Fruit fly (Drosophila melanogaster): Measurements from ENCODE around the gene PIG-S.

PIG-S gene

DNA sequence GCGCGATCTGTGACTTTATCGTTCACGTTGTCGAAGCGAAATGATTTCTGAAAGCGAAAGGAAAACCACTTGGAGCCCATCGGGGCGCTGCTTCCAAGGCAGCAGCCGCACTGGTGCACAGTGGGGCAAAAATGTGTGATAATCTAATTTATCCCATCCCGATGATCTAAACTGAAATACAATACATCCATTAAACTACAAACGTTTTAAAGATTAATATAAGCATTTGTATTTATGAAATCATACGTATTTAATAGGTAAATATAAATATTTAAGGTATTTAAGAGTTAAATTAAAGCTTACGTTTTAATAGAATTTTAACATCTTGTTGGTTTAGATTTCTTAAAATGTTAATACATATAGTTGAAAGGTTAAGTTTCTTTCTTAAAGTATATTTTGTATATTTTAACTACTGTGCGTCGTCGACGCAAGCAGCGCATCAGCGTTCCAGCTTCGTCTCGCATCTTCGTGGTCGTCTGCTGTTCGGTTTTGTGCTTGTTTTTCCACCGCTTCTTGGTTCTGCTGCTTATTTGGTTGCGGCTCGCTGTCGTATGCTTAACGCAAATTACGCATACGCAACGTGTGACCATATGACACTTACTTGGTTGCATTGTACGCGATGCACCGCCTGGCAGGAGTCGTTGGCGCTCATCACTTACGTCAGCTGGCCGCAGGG is 11.6 kb downstream of the PIG-S start, which contains the start of gene CG13643:
Gene CG13643, minus strand, starts transcription at position 46 of the 676 bp plus-strand sequence.
- TF ChIP-seq CG1620 (GFP tag; optimal IDR thresholded peaks at IDR 0.05): no peak
- no peak for TF ChIP-seq cnc (optimal IDR thresholded peaks at IDR 0.05)
- no peak for TF ChIP-seq CG12768 (GFP tag; optimal IDR thresholded peaks at IDR 0.05)
- TF ChIP-seq CG14711 (tag; optimal IDR thresholded peaks at IDR 0.05): no peak
- no peak for TF ChIP-seq ovo (GFP tag; optimal IDR thresholded peaks at IDR 0.05)
- TF ChIP-seq Mnt (GFP tag; optimal IDR thresholded peaks at IDR 0.05): no peak
- TF ChIP-seq kay (GFP tag; ENCODE audit: borderline replicate concordance): no peak
- no peak for TF ChIP-seq CG33017 (tag; optimal IDR thresholded peaks at IDR 0.05)
- no peak for TF ChIP-seq bab1 (GFP tag; optimal IDR thresholded peaks at IDR 0.05)
- no peak for TF ChIP-seq CG7101 (tag; optimal IDR thresholded peaks at IDR 0.05)
- TF ChIP-seq Crg-1 (GFP tag; optimal IDR thresholded peaks at IDR 0.05): no peak
- no peak for TF ChIP-seq Hr96 (GFP tag; optimal IDR thresholded peaks at IDR 0.05)
- no peak for TF ChIP-seq tj (GFP tag; optimal IDR thresholded peaks at IDR 0.05)
- no peak for TF ChIP-seq cic (GFP tag; optimal IDR thresholded peaks at IDR 0.05)
- no peak for TF ChIP-seq pad (GFP tag; optimal IDR thresholded peaks at IDR 0.05)
- TF ChIP-seq CG11617 (GFP tag; optimal IDR thresholded peaks at IDR 0.05): no peak
- no peak for TF ChIP-seq CG5204 (GFP tag; optimal IDR thresholded peaks at IDR 0.05)

DNA sequence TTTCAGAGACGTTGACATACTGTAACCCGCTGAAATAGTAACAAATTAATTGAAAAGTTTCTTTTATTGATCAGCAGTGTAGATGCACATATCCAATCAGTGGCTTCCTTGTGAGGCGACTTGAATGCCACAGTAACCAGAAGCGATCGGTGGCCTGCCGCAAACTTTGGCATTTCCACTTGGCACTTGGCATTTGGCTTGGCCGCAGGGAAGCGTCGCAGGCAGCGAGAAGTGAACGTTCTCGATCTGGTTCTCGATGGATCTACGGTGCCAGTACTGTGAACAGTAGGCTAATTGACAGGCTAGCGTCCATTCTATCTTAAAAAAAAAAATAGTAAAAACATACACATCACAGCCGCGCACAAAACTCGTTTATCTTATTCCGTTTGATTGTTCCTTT is 16.8 kb downstream of the PIG-S start, which contains the start of gene CG10845:
Gene CG10845, plus strand, starts transcription at position 301 of the 400 bp plus-strand sequence.
- TF ChIP-seq CG12768 (GFP tag; optimal IDR thresholded peaks at IDR 0.05) (no peak), kay (GFP tag; ENCODE audit: borderline replicate concordance) (no peak), Crg-1 (GFP tag; optimal IDR thresholded peaks at IDR 0.05) (no peak)

dm6 chr3R:24894419-24895206 is 23.1 kb downstream of the PIG-S start, which contains the start of the genes CG31121 and CG11069:
Gene CG31121, minus strand, starts transcription at chr3R:24894605.
Gene CG11069, plus strand, starts transcription at chr3R:24894742.
- peak; percentile 18 for TF ChIP-seq tj (GFP tag; optimal IDR thresholded peaks at IDR 0.05)
- TF ChIP-seq cnc (optimal IDR thresholded peaks at IDR 0.05): no peak

dm6 chr3R:24893320-24893955 is 24.2 kb downstream of the PIG-S start:
- no peak for TF ChIP-seq CG33017 (tag; optimal IDR thresholded peaks at IDR 0.05)
- TF ChIP-seq Crg-1 (GFP tag; optimal IDR thresholded peaks at IDR 0.05): no peak
- no peak for TF ChIP-seq CG1620 (GFP tag; optimal IDR thresholded peaks at IDR 0.05)
- TF ChIP-seq CG7101 (tag; optimal IDR thresholded peaks at IDR 0.05): no peak
- TF ChIP-seq ovo (GFP tag; optimal IDR thresholded peaks at IDR 0.05): no peak
- TF ChIP-seq bab1 (GFP tag; optimal IDR thresholded peaks at IDR 0.05): no peak

DNA sequence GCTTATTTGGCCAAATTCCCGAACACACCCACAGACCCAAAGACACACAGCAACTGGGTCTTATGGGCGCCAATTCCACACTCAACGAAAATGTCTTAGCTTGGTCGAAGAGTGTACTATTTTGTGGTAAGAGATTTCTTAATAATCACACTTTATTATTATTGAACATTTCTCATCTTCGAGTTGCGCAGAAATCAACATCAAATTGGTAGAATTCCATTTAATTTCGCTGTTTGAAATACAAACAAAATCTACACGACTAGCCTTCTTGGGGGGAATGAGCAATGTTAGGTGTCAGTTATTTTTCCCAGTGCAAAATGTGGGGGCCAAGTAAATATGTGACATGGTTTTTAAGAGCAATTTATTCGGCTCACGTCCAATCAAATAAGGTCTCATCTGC is 26.7 kb downstream of the PIG-S start:
- no peak for TF ChIP-seq Mnt (GFP tag; optimal IDR thresholded peaks at IDR 0.05)
- no peak for TF ChIP-seq CG1620 (GFP tag; optimal IDR thresholded peaks at IDR 0.05)
- no peak for TF ChIP-seq cic (GFP tag; optimal IDR thresholded peaks at IDR 0.05)
- no peak for TF ChIP-seq CG7101 (tag; optimal IDR thresholded peaks at IDR 0.05)
- no peak for TF ChIP-seq bab1 (GFP tag; optimal IDR thresholded peaks at IDR 0.05)
- no peak for TF ChIP-seq CG14711 (tag; optimal IDR thresholded peaks at IDR 0.05)
- no peak for TF ChIP-seq tj (GFP tag; optimal IDR thresholded peaks at IDR 0.05)
- no peak for TF ChIP-seq CG7045 (GFP tag; optimal IDR thresholded peaks at IDR 0.05)
- TF ChIP-seq CG5204 (GFP tag; optimal IDR thresholded peaks at IDR 0.05): no peak
- TF ChIP-seq Hr96 (GFP tag; optimal IDR thresholded peaks at IDR 0.05): no peak
- TF ChIP-seq ovo (GFP tag; optimal IDR thresholded peaks at IDR 0.05): no peak
- TF ChIP-seq Crg-1 (GFP tag; optimal IDR thresholded peaks at IDR 0.05): no peak
- TF ChIP-seq cnc (optimal IDR thresholded peaks at IDR 0.05): no peak
- TF ChIP-seq CG11617 (GFP tag; optimal IDR thresholded peaks at IDR 0.05): no peak
- TF ChIP-seq toe (GFP tag; optimal IDR thresholded peaks at IDR 0.05): no peak
- no peak for TF ChIP-seq kay (GFP tag; ENCODE audit: borderline replicate concordance)
- no peak for TF ChIP-seq Clk (GFP tag; optimal IDR thresholded peaks at IDR 0.05)
- no peak for TF ChIP-seq CG12768 (GFP tag; optimal IDR thresholded peaks at IDR 0.05)
- TF ChIP-seq CG33017 (tag; optimal IDR thresholded peaks at IDR 0.05): no peak
- no peak for TF ChIP-seq pad (GFP tag; optimal IDR thresholded peaks at IDR 0.05)

dm6 chr3R:24890217-24890616 is 27.4 kb downstream of the PIG-S start:
- no peak for TF ChIP-seq Clk (GFP tag; optimal IDR thresholded peaks at IDR 0.05)
- TF ChIP-seq tj (GFP tag; optimal IDR thresholded peaks at IDR 0.05): peak; percentile 92

All from whole organism, adult.